Worm (Caenorhabditis elegans): ENCODE results near the gene che-10.

che-10 gene

ce11 chrII:4638241-4638640 lies at the start of gene che-10:
TSS of gene che-10 (minus strand) at chrII:4638341.
- TF ChIP-seq dsc-1 (tag; optimal IDR thresholded peaks at IDR 0.05) (no peak), vab-15 (tag; optimal IDR thresholded peaks at IDR 0.05) (no peak), efl-1 (optimal IDR thresholded peaks at IDR 0.05) (no peak), efl-1 (GFP tag; optimal IDR thresholded peaks at IDR 0.05 in 1 of 2) (peak in 1 of 2 experiments; percentile 66), ceh-8 (GFP tag; optimal IDR thresholded peaks at IDR 0.05) (no peak), F16B12.6 (tag; optimal IDR thresholded peaks at IDR 0.05) (no peak)

ce11 chrII:4686941-4687340 lies 48.8 kb upstream of the che-10 start, which contains the start of gene sre-39:
TSS of gene sre-39 (plus strand) at chrII:4687241.
- TF ChIP-seq ceh-88 (GFP tag; IDR thresholded peaks at IDR 0.05) (no peak), snpc-4 (tag; optimal IDR thresholded peaks at IDR 0.05) (no peak), nhr-19 (GFP tag; conservative IDR thresholded peaks at IDR 0.05) (no peak), swsn-7 (tag; optimal IDR thresholded peaks at IDR 0.05) (no peak), fkh-4 (tag; optimal IDR thresholded peaks at IDR 0.05; ENCODE audit: borderline replicate concordance) (no peak), unc-86 (tag; optimal IDR thresholded peaks at IDR 0.05) (no peak), nhr-71 (tag; optimal IDR thresholded peaks at IDR 0.05) (no peak), hlh-4 (tag; optimal IDR thresholded peaks at IDR 0.05) (no peak)

- TF ChIP-seq lin-13 (GFP tag; optimal IDR thresholded peaks at IDR 0.05) (no peak), dpl-1 (GFP tag; optimal IDR thresholded peaks at IDR 0.05) (no peak), grh-1 (GFP tag; IDR thresholded peaks at IDR 0.05) (no peak), elt-2 (tag; optimal IDR thresholded peaks at IDR 0.05) (no peak), nhr-90 (tag; optimal IDR thresholded peaks at IDR 0.05; ENCODE audit: poor library complexity) (no peak), nhr-28 (tag; optimal IDR thresholded peaks at IDR 0.05) (no peak), unc-98 (GFP tag; IDR thresholded peaks at IDR 0.05) (no peak), aly-2 (tag; optimal IDR thresholded peaks at IDR 0.05) (no peak), jun-1 (tag; optimal IDR thresholded peaks at IDR 0.05) (no peak), blmp-1 (tag; optimal IDR thresholded peaks at IDR 0.05) (no peak), hlh-4 (tag; optimal IDR thresholded peaks at IDR 0.05) (no peak), Y116A8C.19 (tag; optimal IDR thresholded peaks at IDR 0.05; ENCODE audit: borderline replicate concordance) (no peak), ets-5 (GFP tag; IDR thresholded peaks at IDR 0.05) (no peak), egl-13 (tag; optimal IDR thresholded peaks at IDR 0.05) (no peak)
Observed at ce11 chrII:4684852-4685251, 46.7 kb upstream of the che-10 start.

- TF ChIP-seq nhr-77 (tag; optimal IDR thresholded peaks at IDR 0.05) = no peak
- no peak for TF ChIP-seq aha-1 (tag; optimal IDR thresholded peaks at IDR 0.05)
- no peak for TF ChIP-seq nhr-71 (tag; optimal IDR thresholded peaks at IDR 0.05)
- no peak for TF ChIP-seq lsy-2 (tag; optimal IDR thresholded peaks at IDR 0.05)
Observed at ce11 chrII:4683693-4684092, 45.6 kb upstream of the che-10 start, which contains the start of gene sre-40. TSS of gene sre-40 (minus strand) at chrII:4683793.

ce11 chrII:4681391-4681790 lies 43.2 kb upstream of the che-10 start, which contains the start of gene T05A7.7:
TSS of gene T05A7.7 (minus strand) at chrII:4681491.
- no peak for TF ChIP-seq nhr-28 (tag; optimal IDR thresholded peaks at IDR 0.05)
- no peak for TF ChIP-seq nhr-12 (tag; optimal IDR thresholded peaks at IDR 0.05)
- no peak for TF ChIP-seq aha-1 (tag; optimal IDR thresholded peaks at IDR 0.05)
- no peak for TF ChIP-seq unc-62 (GFP tag; optimal IDR thresholded peaks at IDR 0.05)
- peak; percentile 43 for TF ChIP-seq blmp-1 (tag; optimal IDR thresholded peaks at IDR 0.05)
- TF ChIP-seq zag-1 (tag; optimal IDR thresholded peaks at IDR 0.05) = no peak
- no peak for TF ChIP-seq mef-2 (tag; optimal IDR thresholded peaks at IDR 0.05)
- TF ChIP-seq jun-1 (tag; optimal IDR thresholded peaks at IDR 0.05) = no peak

- TF ChIP-seq ztf-4 (tag; optimal IDR thresholded peaks at IDR 0.05) = no peak
- TF ChIP-seq dsc-1 (tag; optimal IDR thresholded peaks at IDR 0.05) = no peak
- TF ChIP-seq pax-3 (tag; optimal IDR thresholded peaks at IDR 0.05) = no peak
- TF ChIP-seq nhr-237 (tag; optimal IDR thresholded peaks at IDR 0.05) = no peak
- no peak for TF ChIP-seq nhr-11 (tag; optimal IDR thresholded peaks at IDR 0.05)
- no peak for TF ChIP-seq lin-13 (GFP tag; optimal IDR thresholded peaks at IDR 0.05)
- TF ChIP-seq nhr-47 (tag; optimal IDR thresholded peaks at IDR 0.05) = no peak
- no peak for TF ChIP-seq lin-14 (GFP tag; optimal IDR thresholded peaks at IDR 0.05)
- TF ChIP-seq dpl-1 (GFP tag; optimal IDR thresholded peaks at IDR 0.05) = no peak
- TF ChIP-seq grh-1 (GFP tag; IDR thresholded peaks at IDR 0.05) = no peak
- TF ChIP-seq pag-3 (tag; optimal IDR thresholded peaks at IDR 0.05; ENCODE audit: borderline replicate concordance, insufficient read depth) = no peak
Observed at ce11 chrII:4677916-4678315, 39.8 kb upstream of the che-10 start, which contains the start of gene T05A7.1. TSS of gene T05A7.1 (plus strand) at chrII:4678216.
